Fruit fly (Drosophila melanogaster) whole organism, embryonic: Measurements from ENCODE around the gene CG4467.

Source experiments
- ATbp ChIP-seq: fragments of 200-800 bp; sonication (Bioruptor generic); optimal IDR thresholded peaks from 2 replicates; lab custom pipeline; 2017; ENCODE audit warnings: missing biosample characterization, mild to moderate bottlenecking, missing genetic modification characterization, missing genetic modification reagents
- BEAF-32 ChIP-seq: fragments of 200-800 bp; sonication (Bioruptor generic); optimal IDR thresholded peaks from 3 replicates; lab custom pipeline; 2017; ENCODE audit warnings: missing biosample characterization, missing genetic modification characterization, mild to moderate bottlenecking, moderate library complexity, missing genetic modification reagents
- Bgb ChIP-seq: fragments of 200-800 bp; sonication (Bioruptor generic); IDR thresholded peaks from 2 replicates; pipeline ENCODE4 v1.3.6; 2022; ENCODE audit warnings: missing biosample characterization, missing genetic modification characterization; ENCODE audit not compliant: partially characterized antibody
- Blimp-1 ChIP-seq: fragments of 200-800 bp; sonication (Bioruptor generic); optimal IDR thresholded peaks from 3 replicates; lab custom pipeline; 2018; ENCODE audit warnings: missing biosample characterization, missing genetic modification characterization, mild to moderate bottlenecking, moderate library complexity, missing genetic modification reagents
- CG10209 ChIP-seq: fragments of 200-800 bp; sonication (Bioruptor generic); optimal IDR thresholded peaks from 3 replicates; lab custom pipeline; 2017; ENCODE audit warnings: missing biosample characterization, mild to moderate bottlenecking, missing genetic modification characterization, missing genetic modification reagents
- CG10267 ChIP-seq: fragments of 200-800 bp; sonication (Bioruptor generic); optimal IDR thresholded peaks from 2 replicates; lab custom pipeline; 2018; ENCODE audit warnings: missing biosample characterization, mild to moderate bottlenecking, missing genetic modification characterization, moderate library complexity
- CG11695 ChIP-seq: fragments of 200-800 bp; sonication (Bioruptor generic); IDR thresholded peaks from 3 replicates; pipeline ENCODE4 v1.3.6; 2022; ENCODE audit warnings: missing biosample characterization, missing genetic modification characterization
- CG12219 ChIP-seq: fragments of 200-800 bp; sonication (Bioruptor generic); optimal IDR thresholded peaks from 3 replicates; lab custom pipeline; 2018; ENCODE audit warnings: missing biosample characterization, mild to moderate bottlenecking, missing genetic modification characterization
- CG14860 ChIP-seq: fragments of 200-800 bp; sonication (Bioruptor generic); IDR thresholded peaks from 3 replicates; pipeline ENCODE4 v1.3.6; 2022; ENCODE audit warnings: missing biosample characterization, missing genetic modification characterization; ENCODE audit not compliant: partially characterized antibody
- CG16815 ChIP-seq: fragments of 200-800 bp; sonication (Bioruptor generic); optimal IDR thresholded peaks from 3 replicates; lab custom pipeline; 2017; ENCODE audit warnings: missing biosample characterization, mild to moderate bottlenecking, missing genetic modification characterization
- CG31365 ChIP-seq: fragments of 200-800 bp; sonication (Bioruptor generic); optimal IDR thresholded peaks from 2 replicates; lab custom pipeline; 2018; ENCODE audit warnings: missing biosample characterization, mild to moderate bottlenecking, missing genetic modification characterization
- CG32532 ChIP-seq: fragments of 200-800 bp; sonication (Bioruptor generic); IDR thresholded peaks from 2 replicates; pipeline ENCODE4 v1.3.6; 2022; ENCODE audit warnings: missing biosample characterization, missing genetic modification characterization
- CG32767 ChIP-seq: fragments of 200-800 bp; sonication (Bioruptor generic); IDR thresholded peaks from 2 replicates; pipeline ENCODE4 v1.3.6; 2022; ENCODE audit warnings: missing biosample characterization, missing genetic modification characterization
- CG33557 ChIP-seq: fragments of 200-800 bp; sonication (Bioruptor generic); optimal IDR thresholded peaks from 2 replicates; lab custom pipeline; 2019; ENCODE audit warnings: missing biosample characterization, mild to moderate bottlenecking, missing genetic modification characterization, moderate library complexity
- CG3726 ChIP-seq: fragments of 200-800 bp; sonication (Bioruptor generic); IDR thresholded peaks from 3 replicates; pipeline ENCODE4, ENCODE4 v1.3.6; 2022; ENCODE audit warnings: missing biosample characterization, missing genetic modification characterization
- CG4820 ChIP-seq: fragments of 200-800 bp; sonication (Bioruptor generic); optimal IDR thresholded peaks from 3 replicates; lab custom pipeline; 2016; ENCODE audit warnings: missing biosample characterization, missing genetic modification characterization
- CG6654 ChIP-seq: fragments of 200-800 bp; sonication (Bioruptor generic); optimal IDR thresholded peaks from 2 replicates; lab custom pipeline; 2017; ENCODE audit warnings: missing biosample characterization, mild to moderate bottlenecking, missing genetic modification characterization
- CG6689 ChIP-seq: fragments of 200-800 bp; sonication (Bioruptor generic); IDR thresholded peaks from 2 replicates; pipeline ENCODE4 v1.3.6; 2022; ENCODE audit warnings: missing biosample characterization, missing genetic modification characterization
- CG8765 ChIP-seq: fragments of 200-800 bp; sonication (Bioruptor generic); IDR thresholded peaks from 2 replicates; pipeline ENCODE4 v1.3.6; 2022; ENCODE audit warnings: missing biosample characterization, missing genetic modification characterization
- D ChIP-seq, 2 experiments: fragments of 200-800 bp in 1 of 2; fragments of >200 bp in 1 of 2; sonication (Bioruptor generic) in 1 of 2; optimal IDR thresholded peaks; 2 replicates in 1 of 2; 3 replicates in 1 of 2; lab custom pipeline; 2017; ENCODE audit warnings: mild to moderate bottlenecking in 1 of 2, missing biosample characterization in 1 of 2, missing genetic modification characterization in 1 of 2, missing genetic modification reagents in 1 of 2
- HLHmδ ChIP-seq: fragments of 200-800 bp; sonication (Bioruptor generic); optimal IDR thresholded peaks from 2 replicates; lab custom pipeline; 2018; ENCODE audit warnings: missing biosample characterization, mild to moderate bottlenecking, missing genetic modification characterization, moderate library complexity
- HmgD ChIP-seq: fragments of 200-800 bp; sonication (Bioruptor generic); optimal IDR thresholded peaks from 3 replicates; lab custom pipeline; 2016; ENCODE audit warnings: missing biosample characterization, missing genetic modification characterization
- Hmr ChIP-seq: fragments of 200-800 bp; sonication (Bioruptor generic); optimal IDR thresholded peaks from 3 replicates; lab custom pipeline; 2017; ENCODE audit warnings: mild to moderate bottlenecking, missing biosample characterization, missing genetic modification reagents, missing genetic modification characterization
- Hr39 ChIP-seq: fragments of >200 bp; optimal IDR thresholded peaks from 2 replicates; lab custom pipeline; 2017
- MBD-R2 ChIP-seq: fragments of 200-800 bp; sonication (Bioruptor generic); IDR thresholded peaks from 2 replicates; pipeline ENCODE4 v1.3.6; 2022; ENCODE audit warnings: missing biosample characterization, missing genetic modification characterization
- Mad ChIP-seq: fragments of 200-800 bp; sonication (Bioruptor generic); optimal IDR thresholded peaks from 2 replicates; lab custom pipeline; 2016; ENCODE audit warnings: missing biosample characterization, missing genetic modification characterization
- Side ChIP-seq: fragments of 200-800 bp; sonication (Bioruptor generic); optimal IDR thresholded peaks from 2 replicates; lab custom pipeline; 2016; ENCODE audit warnings: missing biosample characterization, missing genetic modification characterization
- Ssrp ChIP-seq: fragments of 200-800 bp; sonication (Bioruptor generic); optimal IDR thresholded peaks from 2 replicates; lab custom pipeline; 2018; ENCODE audit warnings: missing biosample characterization, mild to moderate bottlenecking, missing genetic modification characterization, moderate library complexity
- Stat92E ChIP-seq, 3 experiments: fragments of >200 bp in 2 of 3; fragments of 200-800 bp in 1 of 3; sonication (Bioruptor generic) in 1 of 3; optimal IDR thresholded peaks; 2 replicates each; lab custom pipeline; 2017 to 2019; ENCODE audit warnings: missing biosample characterization in 3 of 3, missing genetic modification characterization in 3 of 3, mild to moderate bottlenecking in 1 of 3, moderate library complexity in 1 of 3
- al ChIP-seq: fragments of 200-800 bp; sonication (Bioruptor generic); IDR thresholded peaks from 2 replicates; pipeline ENCODE4 v1.3.6; 2022; ENCODE audit warnings: missing biosample characterization, missing genetic modification characterization
- amos ChIP-seq: fragments of 200-800 bp; sonication (Bioruptor generic); IDR thresholded peaks from 2 replicates; pipeline ENCODE4 v1.3.6; 2022; ENCODE audit warnings: missing biosample characterization, missing genetic modification characterization; ENCODE audit not compliant: partially characterized antibody
- br ChIP-seq: fragments of >200 bp; optimal IDR thresholded peaks from 2 replicates; lab custom pipeline; 2017
- croc ChIP-seq: fragments of 200-800 bp; sonication (Bioruptor generic); conservative IDR thresholded peaks from 3 replicates; pipeline ENCODE4 v1.3.6; 2022; ENCODE audit warnings: missing biosample characterization, missing genetic modification characterization
- dm ChIP-seq: fragments of 200-800 bp; sonication (Bioruptor generic); optimal IDR thresholded peaks from 3 replicates; lab custom pipeline; 2016; ENCODE audit warnings: missing biosample characterization, missing genetic modification characterization
- dysf ChIP-seq: fragments of 200-800 bp; sonication (Bioruptor generic); IDR thresholded peaks from 3 replicates; pipeline ENCODE4 v1.3.6; 2022; ENCODE audit warnings: missing biosample characterization, missing genetic modification characterization
- gsb ChIP-seq: fragments of 200-800 bp; sonication (Bioruptor generic); IDR thresholded peaks from 2 replicates; pipeline ENCODE4 v1.3.6; 2022; ENCODE audit warnings: missing biosample characterization, missing genetic modification characterization
- lmd ChIP-seq: fragments of 200-800 bp; sonication (Bioruptor generic); IDR thresholded peaks from 2 replicates; pipeline ENCODE4 v1.3.6; 2022; ENCODE audit warnings: missing biosample characterization, missing genetic modification characterization
- mam ChIP-seq: fragments of 200-800 bp; sonication (Bioruptor generic); optimal IDR thresholded peaks from 3 replicates; lab custom pipeline; 2016; ENCODE audit warnings: missing biosample characterization, missing genetic modification characterization
- mld ChIP-seq: fragments of 200-800 bp; sonication (Bioruptor generic); IDR thresholded peaks from 3 replicates; pipeline ENCODE4 v1.3.6; 2022; ENCODE audit warnings: missing biosample characterization, missing genetic modification characterization; ENCODE audit not compliant: partially characterized antibody
- onecut ChIP-seq: fragments of 200-800 bp; sonication (Bioruptor generic); IDR thresholded peaks from 2 replicates; pipeline ENCODE4 v1.3.6; 2022; ENCODE audit warnings: missing biosample characterization, missing genetic modification characterization
- psq ChIP-seq: fragments of 200-800 bp; sonication (Bioruptor generic); optimal IDR thresholded peaks from 2 replicates; lab custom pipeline; 2017; ENCODE audit warnings: missing biosample characterization, missing genetic modification characterization
- row ChIP-seq: fragments of 200-800 bp; sonication (Bioruptor generic); IDR thresholded peaks from 3 replicates; pipeline ENCODE4 v1.3.6; 2022; ENCODE audit warnings: missing biosample characterization, missing genetic modification characterization
- sima ChIP-seq: fragments of 200-800 bp; sonication (Bioruptor generic); optimal IDR thresholded peaks from 2 replicates; lab custom pipeline; 2016; ENCODE audit warnings: missing biosample characterization, missing genetic modification characterization
- slbo ChIP-seq: fragments of 200-800 bp; sonication (Bioruptor generic); IDR thresholded peaks from 2 replicates; pipeline ENCODE4 v1.3.6; 2022; ENCODE audit warnings: missing biosample characterization, missing genetic modification characterization
- sob ChIP-seq: fragments of 200-800 bp; sonication (Bioruptor generic); IDR thresholded peaks from 2 replicates; pipeline ENCODE4 v1.3.6; 2022; ENCODE audit warnings: missing biosample characterization, missing genetic modification characterization
- stc ChIP-seq: fragments of 200-800 bp; sonication (Bioruptor generic); IDR thresholded peaks from 2 replicates; pipeline ENCODE4 v1.3.6; 2022; ENCODE audit warnings: missing biosample characterization, missing genetic modification characterization
- tup ChIP-seq: fragments of 200-800 bp; sonication (Bioruptor generic); optimal IDR thresholded peaks from 2 replicates; lab custom pipeline; 2016; ENCODE audit warnings: missing biosample characterization, mild to moderate bottlenecking, missing genetic modification characterization, moderate library complexity
- zen ChIP-seq: fragments of 200-800 bp; sonication (Bioruptor generic); optimal IDR thresholded peaks from 3 replicates; lab custom pipeline; 2018; ENCODE audit warnings: missing biosample characterization, mild to moderate bottlenecking, missing genetic modification characterization, moderate library complexity

Gene CG4467

DNA sequence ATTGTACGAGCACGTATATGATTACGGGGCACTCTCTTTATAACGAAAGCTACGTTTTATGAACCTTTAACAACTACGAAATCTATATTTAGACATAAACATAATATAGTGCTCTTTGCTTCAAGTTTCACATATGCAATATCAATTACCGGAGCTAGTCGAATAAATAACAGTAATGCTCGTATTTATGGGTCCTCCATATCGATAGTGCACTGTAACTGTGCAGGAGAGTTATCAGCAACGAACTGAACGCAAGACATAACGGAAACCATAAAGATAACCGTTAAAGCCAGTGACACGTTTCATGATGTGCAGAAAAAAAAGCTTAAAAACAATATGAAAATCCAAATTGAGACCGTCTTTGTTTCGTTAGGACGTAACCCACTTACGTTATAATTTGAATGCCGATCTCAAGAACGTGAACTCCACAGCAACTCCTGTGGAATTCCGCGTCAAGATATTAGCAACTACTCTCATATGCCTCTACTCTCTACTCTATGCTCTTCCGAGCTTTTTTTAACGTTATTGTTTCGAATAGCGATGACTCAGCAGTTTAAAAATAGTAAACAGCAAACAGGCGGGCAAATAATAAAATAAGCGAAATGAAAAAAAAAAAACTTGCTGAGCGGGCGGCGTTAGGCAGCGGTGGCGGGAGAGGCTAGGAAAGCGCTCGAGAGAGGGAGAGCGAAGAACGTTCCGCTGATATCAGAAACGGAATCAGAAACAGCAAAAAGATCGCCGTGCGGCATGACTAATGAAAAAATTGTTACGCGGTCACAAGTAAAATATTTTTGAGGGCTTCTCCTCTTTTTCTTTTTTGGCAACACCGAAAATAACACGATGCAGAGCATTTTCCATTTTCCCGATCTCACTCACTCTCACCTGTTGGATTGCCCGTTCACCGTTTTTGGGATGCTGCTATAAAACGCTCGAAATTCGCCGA is 58.5 kb downstream of the CG4467 start (continued):
- peak; percentile 76 for TF ChIP-seq CG10209
- peak; percentile 58 for TF ChIP-seq sob (GFP tag; lab: Robert Waterston, UW)
- peak; percentile 40; the same call in 1 of the 2 replicates for TF ChIP-seq gsb (GFP tag; lab: Robert Waterston, UW)
- peak; percentile 30 for TF ChIP-seq dm (GFP tag; lab: Kevin White, UChicago)
- TF ChIP-seq MBD-R2 (GFP tag; lab: Robert Waterston, UW): peak; percentile 43; the same call in 1 of the 2 replicates
- peak; percentile 51 for TF ChIP-seq CG31365
- no peak; the same call in 2 of the 3 replicates for TF ChIP-seq CG3726 (GFP tag; lab: Robert Waterston, UW)
- peak; percentile 58 for TF ChIP-seq CG10267 (tag; lab: Kevin White, UChicago)
- TF ChIP-seq HLHmδ (GFP tag; lab: Kevin White, UChicago): no peak
- TF ChIP-seq psq (GFP tag; lab: Kevin White, UChicago): no peak
- no peak for TF ChIP-seq CG14860 (GFP tag; lab: Robert Waterston, UW)
- TF ChIP-seq mam (GFP tag; lab: Kevin White, UChicago): peak; percentile 74
- peak; percentile 69 for TF ChIP-seq CG6689 (GFP tag; lab: Robert Waterston, UW)
- TF ChIP-seq CG12219: peak; percentile 80
- TF ChIP-seq croc (GFP tag; lab: Robert Waterston, UW): 0 out of 3 replicates have a peak, but pooled peaks have one; percentile 14
- peak; percentile 57 for TF ChIP-seq ATbp
- TF ChIP-seq HmgD (GFP tag; lab: Kevin White, UChicago): peak; percentile 29
- peak; percentile 81 for TF ChIP-seq CG32532 (GFP tag; lab: Robert Waterston, UW)
- TF ChIP-seq sima: no peak
- peak; percentile 74 for TF ChIP-seq lmd (GFP tag; lab: Robert Waterston, UW)
- TF ChIP-seq Stat92E (GFP tag; optimal IDR thresholded peaks at IDR 0.05; lab: Kevin White, UChicago): no peak
- peak; percentile 94 for TF ChIP-seq row (GFP tag; lab: Robert Waterston, UW)
- TF ChIP-seq Side (GFP tag; lab: Kevin White, UChicago): peak; percentile 65
- no peak for TF ChIP-seq Hr39
- TF ChIP-seq D (optimal IDR thresholded peaks at IDR 0.05; lab: Kevin White, UChicago): no peak
- TF ChIP-seq D (GFP tag; optimal IDR thresholded peaks at IDR 0.05; lab: Kevin White, UChicago): peak; percentile 34
- TF ChIP-seq al: peak; percentile 59; the same call in 1 of the 2 replicates
- peak; percentile 41; the same call in 1 of the 2 replicates for TF ChIP-seq CG8765 (GFP tag; lab: Robert Waterston, UW)
- TF ChIP-seq stc (GFP tag; lab: Robert Waterston, UW): peak; percentile 76
- peak; percentile 32 for TF ChIP-seq CG6654 (GFP tag; lab: Kevin White, UChicago)
- no peak for TF ChIP-seq BEAF-32 (GFP tag; lab: Kevin White, UChicago)
- TF ChIP-seq onecut (GFP tag; lab: Robert Waterston, UW): peak; percentile 47
- peak; percentile 21 for TF ChIP-seq tup (GFP tag; lab: Kevin White, UChicago)
- TF ChIP-seq Blimp-1 (GFP tag; lab: Kevin White, UChicago): peak; percentile 73
- TF ChIP-seq Mad (GFP tag; lab: Kevin White, UChicago): peak; percentile 62
- TF ChIP-seq CG11695 (GFP tag; lab: Robert Waterston, UW): peak; percentile 84
- peak; percentile 59 for TF ChIP-seq Hmr
- TF ChIP-seq CG33557: no peak
- peak; percentile 13; the same call in 1 of the 2 replicates for TF ChIP-seq Bgb
- TF ChIP-seq mld: no peak
- no peak for TF ChIP-seq amos (GFP tag; lab: Robert Waterston, UW)
- TF ChIP-seq br (lab: Kevin White, UChicago): no peak
- TF ChIP-seq slbo (GFP tag; lab: Robert Waterston, UW): peak; percentile 86
- TF ChIP-seq CG4820: peak; percentile 66
- TF ChIP-seq dysf (GFP tag; lab: Robert Waterston, UW): peak; percentile 81
- TF ChIP-seq CG32767 (GFP tag; lab: Robert Waterston, UW): peak; percentile 65; the same call in 1 of the 2 replicates
- peak; percentile 66 for TF ChIP-seq Ssrp
- TF ChIP-seq zen (tag; lab: Kevin White, UChicago): peak; percentile 63
- peak; percentile 39 for TF ChIP-seq CG16815
